Fruit fly (Drosophila melanogaster) whole organism, pupa: Measurements from ENCODE around the gene CG32026.

ENCODE experiments used
- CG14655 ChIP-seq: fragments of 200-800 bp; sonication (Bioruptor generic); optimal IDR thresholded peaks from 3 replicates; lab custom pipeline; 2017; ENCODE audit warnings: mild to moderate bottlenecking, missing biosample characterization, missing genetic modification reagents, missing genetic modification characterization
- CG15710 ChIP-seq: fragments of 200-800 bp; sonication (Bioruptor generic); optimal IDR thresholded peaks from 2 replicates; lab custom pipeline; 2018; ENCODE audit warnings: missing biosample characterization, mild to moderate bottlenecking, missing genetic modification characterization, moderate library complexity
- CG32121 ChIP-seq: fragments of 200-800 bp; sonication (Bioruptor generic); IDR thresholded peaks from 2 replicates; pipeline ENCODE4 v1.3.6; 2022; ENCODE audit warnings: missing biosample characterization, missing genetic modification characterization
- CG34367 ChIP-seq: fragments of 200-800 bp; sonication (Bioruptor generic); optimal IDR thresholded peaks from 2 replicates; lab custom pipeline; 2018; ENCODE audit warnings: missing biosample characterization, mild to moderate bottlenecking, missing genetic modification characterization
- CG8301 ChIP-seq: fragments of 200-800 bp; sonication (Bioruptor generic); optimal IDR thresholded peaks from 2 replicates; lab custom pipeline; 2018; ENCODE audit warnings: missing biosample characterization, mild to moderate bottlenecking, missing genetic modification characterization
- D1 ChIP-seq: fragments of 200-800 bp; sonication (Bioruptor generic); optimal IDR thresholded peaks from 2 replicates; lab custom pipeline; 2018; ENCODE audit warnings: missing biosample characterization, mild to moderate bottlenecking, missing genetic modification characterization, moderate library complexity
- Snoo ChIP-seq: fragments of 200-800 bp; sonication (Bioruptor generic); optimal IDR thresholded peaks from 3 replicates; lab custom pipeline; 2017; ENCODE audit warnings: missing biosample characterization, mild to moderate bottlenecking, missing genetic modification characterization, inconsistent platforms

- no peak for TF ChIP-seq CG15710 (tag; lab: Kevin White, UChicago)
- TF ChIP-seq Snoo: no peak
- 0 out of 2 replicates have a peak, but pooled peaks have one; percentile 9 for TF ChIP-seq CG32121
- TF ChIP-seq CG8301: no peak
- TF ChIP-seq D1 (tag; lab: Kevin White, UChicago): no peak
- no peak for TF ChIP-seq CG14655 (GFP tag; lab: Kevin White, UChicago)
- TF ChIP-seq CG34367: no peak
Observed at dm6 chr3L:8879465-8879864, 43.2 kb downstream of the CG32026 start.
